Fruit fly (Drosophila melanogaster) whole organism, embryonic: ENCODE results near the gene InR.

Experiments used
- Ada2b ChIP-seq: fragments of 200-800 bp; sonication (Bioruptor generic); IDR thresholded peaks from 2 replicates; pipeline ENCODE4 v1.3.6; 2022; ENCODE audit warnings: missing biosample characterization, missing genetic modification characterization
- BtbVII ChIP-seq: fragments of 200-800 bp; sonication (Bioruptor generic); optimal IDR thresholded peaks from 3 replicates; lab custom pipeline; 2017; ENCODE audit warnings: missing biosample characterization, mild to moderate bottlenecking, missing genetic modification characterization
- C15 ChIP-seq: fragments of 200-800 bp; sonication (Bioruptor generic); IDR thresholded peaks from 3 replicates; pipeline ENCODE4 v1.3.6; 2022; ENCODE audit warnings: missing biosample characterization, missing genetic modification characterization
- CG10209 ChIP-seq: fragments of 200-800 bp; sonication (Bioruptor generic); optimal IDR thresholded peaks from 3 replicates; lab custom pipeline; 2017; ENCODE audit warnings: missing biosample characterization, mild to moderate bottlenecking, missing genetic modification characterization, missing genetic modification reagents
- CG10267 ChIP-seq: fragments of 200-800 bp; sonication (Bioruptor generic); optimal IDR thresholded peaks from 2 replicates; lab custom pipeline; 2018; ENCODE audit warnings: missing biosample characterization, mild to moderate bottlenecking, missing genetic modification characterization, moderate library complexity
- CG10543 ChIP-seq: fragments of 200-800 bp; sonication (Bioruptor generic); optimal IDR thresholded peaks from 3 replicates; lab custom pipeline; 2017; ENCODE audit warnings: missing biosample characterization, mild to moderate bottlenecking, missing genetic modification characterization, moderate library complexity
- CG11085 ChIP-seq: fragments of 200-800 bp; sonication (Bioruptor generic); IDR thresholded peaks from 2 replicates; pipeline ENCODE4 v1.3.6; 2022; ENCODE audit warnings: missing biosample characterization, missing genetic modification characterization
- CG14965 ChIP-seq: fragments of 200-800 bp; sonication (Bioruptor generic); optimal IDR thresholded peaks from 2 replicates; lab custom pipeline; 2016; ENCODE audit warnings: missing biosample characterization, missing genetic modification characterization, borderline replicate concordance
- CG16815 ChIP-seq: fragments of 200-800 bp; sonication (Bioruptor generic); optimal IDR thresholded peaks from 3 replicates; lab custom pipeline; 2017; ENCODE audit warnings: missing biosample characterization, mild to moderate bottlenecking, missing genetic modification characterization
- CG17361 ChIP-seq: fragments of 200-800 bp; sonication (Bioruptor generic); IDR thresholded peaks from 3 replicates; pipeline ENCODE4 v1.3.6; 2022; ENCODE audit warnings: missing biosample characterization, missing genetic modification characterization
- CG2889 ChIP-seq: fragments of 200-800 bp; sonication (Bioruptor generic); IDR thresholded peaks from 3 replicates; pipeline ENCODE4 v1.3.6; 2022; ENCODE audit warnings: missing biosample characterization, missing genetic modification characterization
- CG3065 ChIP-seq: fragments of 200-800 bp; sonication (Bioruptor generic); optimal IDR thresholded peaks from 2 replicates; lab custom pipeline; 2016; ENCODE audit warnings: missing biosample characterization, missing genetic modification characterization
- CG31365 ChIP-seq: fragments of 200-800 bp; sonication (Bioruptor generic); optimal IDR thresholded peaks from 2 replicates; lab custom pipeline; 2018; ENCODE audit warnings: missing biosample characterization, mild to moderate bottlenecking, missing genetic modification characterization
- CG32772 ChIP-seq: fragments of 200-800 bp; sonication (Bioruptor generic); IDR thresholded peaks from 2 replicates; pipeline ENCODE4 v1.3.6; 2022; ENCODE audit warnings: missing biosample characterization, missing genetic modification characterization
- CG34376 ChIP-seq: fragments of 200-800 bp; sonication (Bioruptor generic); optimal IDR thresholded peaks from 2 replicates; lab custom pipeline; 2018; ENCODE audit warnings: missing biosample characterization, mild to moderate bottlenecking, missing genetic modification characterization
- CG6272 ChIP-seq: fragments of 200-800 bp; sonication (Bioruptor generic); IDR thresholded peaks from 2 replicates; pipeline ENCODE4 v1.3.6; 2022; ENCODE audit warnings: missing biosample characterization, missing genetic modification characterization
- CG6813 ChIP-seq: fragments of 200-800 bp; sonication (Bioruptor generic); optimal IDR thresholded peaks from 2 replicates; lab custom pipeline; 2017; ENCODE audit warnings: missing biosample characterization, missing genetic modification characterization, mild to moderate bottlenecking, moderate library complexity, missing genetic modification reagents
- CG7556 ChIP-seq: fragments of 200-800 bp; sonication (Bioruptor generic); optimal IDR thresholded peaks from 2 replicates; lab custom pipeline; 2017; ENCODE audit warnings: missing biosample characterization, mild to moderate bottlenecking, missing genetic modification characterization
- CG8388 ChIP-seq: fragments of 200-800 bp; sonication (Bioruptor generic); optimal IDR thresholded peaks from 2 replicates; lab custom pipeline; 2019; ENCODE audit warnings: missing biosample characterization, mild to moderate bottlenecking, missing genetic modification characterization, moderate library complexity
- Dfd ChIP-seq, 2 experiments: fragments of >200 bp; optimal IDR thresholded peaks; 2 replicates each; lab custom pipeline; 2017; ENCODE audit warnings: missing biosample characterization in 2 of 2, missing genetic modification characterization in 2 of 2
- Ets65A ChIP-seq: fragments of 200-800 bp; sonication (Bioruptor generic); peaks from one replicate; lab custom pipeline; 2016; ENCODE audit warnings: missing biosample characterization, missing genetic modification characterization
- HmgD ChIP-seq: fragments of 200-800 bp; sonication (Bioruptor generic); optimal IDR thresholded peaks from 3 replicates; lab custom pipeline; 2016; ENCODE audit warnings: missing biosample characterization, missing genetic modification characterization
- Hmx ChIP-seq: fragments of 200-800 bp; sonication (Bioruptor generic); optimal IDR thresholded peaks from 2 replicates; lab custom pipeline; 2016; ENCODE audit warnings: missing biosample characterization, missing genetic modification characterization
- MBD-R2 ChIP-seq: fragments of 200-800 bp; sonication (Bioruptor generic); IDR thresholded peaks from 2 replicates; pipeline ENCODE4 v1.3.6; 2022; ENCODE audit warnings: missing biosample characterization, missing genetic modification characterization
- Max ChIP-seq: fragments of 200-800 bp; sonication (Bioruptor generic); optimal IDR thresholded peaks from 2 replicates; lab custom pipeline; 2016; ENCODE audit warnings: missing biosample characterization, mild to moderate bottlenecking, missing genetic modification characterization
- Med ChIP-seq: fragments of 200-800 bp; sonication (Bioruptor generic); peaks from one replicate; lab custom pipeline; 2016; ENCODE audit warnings: missing biosample characterization, missing genetic modification characterization, mild to moderate bottlenecking, inconsistent platforms, moderate library complexity
- Oli ChIP-seq: fragments of 200-800 bp; sonication (Bioruptor generic); optimal IDR thresholded peaks from 2 replicates; lab custom pipeline; 2018; ENCODE audit warnings: missing biosample characterization, mild to moderate bottlenecking, missing genetic modification characterization, moderate library complexity
- Ptx1 ChIP-seq: fragments of 200-800 bp; sonication (Bioruptor generic); IDR thresholded peaks from 2 replicates; pipeline ENCODE4 v1.3.6; 2022; ENCODE audit warnings: missing biosample characterization, missing genetic modification characterization
- Xrp1 ChIP-seq: fragments of 200-800 bp; sonication (Bioruptor generic); IDR thresholded peaks from 2 replicates; pipeline ENCODE4 v1.3.6; 2022; ENCODE audit warnings: missing biosample characterization, missing genetic modification characterization
- bsh ChIP-seq, 2 experiments: fragments of 200-800 bp; sonication (Bioruptor generic); optimal IDR thresholded peaks; 2 replicates each; lab custom pipeline; 2017 to 2018; ENCODE audit warnings: mild to moderate bottlenecking in 2 of 2, missing biosample characterization in 2 of 2, missing genetic modification characterization in 2 of 2, moderate library complexity in 1 of 2
- cas ChIP-seq: fragments of 200-800 bp; sonication (Bioruptor generic); IDR thresholded peaks from 2 replicates; pipeline ENCODE4 v1.3.6; 2022; ENCODE audit warnings: missing biosample characterization, missing genetic modification characterization
- chif ChIP-seq, 2 experiments: fragments of 200-800 bp; sonication (Bioruptor generic); optimal IDR thresholded peaks; 3 replicates each; lab custom pipeline; 2016; ENCODE audit warnings: missing biosample characterization in 2 of 2, missing genetic modification characterization in 2 of 2
- danr ChIP-seq: fragments of 200-800 bp; sonication (Bioruptor generic); IDR thresholded peaks from 2 replicates; pipeline ENCODE4 v1.3.6; 2022; ENCODE audit warnings: missing biosample characterization, missing genetic modification characterization
- dati ChIP-seq: fragments of 200-800 bp; sonication (Bioruptor generic); IDR thresholded peaks from 2 replicates; pipeline ENCODE4 v1.3.6; 2022; ENCODE audit warnings: missing biosample characterization, missing genetic modification characterization
- eve ChIP-seq, 2 experiments: fragments of >200 bp; optimal IDR thresholded peaks; 2 replicates each; lab custom pipeline; 2017; ENCODE audit warnings: missing biosample characterization in 2 of 2, missing genetic modification characterization in 2 of 2
- exex ChIP-seq: fragments of 200-800 bp; sonication (Bioruptor generic); optimal IDR thresholded peaks from 4 replicates; lab custom pipeline; 2018; ENCODE audit warnings: missing biosample characterization, mild to moderate bottlenecking, missing genetic modification characterization, moderate library complexity
- hkb ChIP-seq, 2 experiments: fragments of 200-800 bp in 1 of 2; fragments of >200 bp in 1 of 2; sonication (Bioruptor generic) in 1 of 2; IDR thresholded peaks in 1 of 2; optimal IDR thresholded peaks in 1 of 2; 2 replicates each; pipeline versions ENCODE4 v1.3.6 to Lab custom; 2017 to 2022; ENCODE audit warnings: missing biosample characterization in 1 of 2, missing genetic modification characterization in 1 of 2
- jumu ChIP-seq: fragments of 200-800 bp; sonication (Bioruptor generic); optimal IDR thresholded peaks from 3 replicates; lab custom pipeline; 2016; ENCODE audit warnings: missing biosample characterization, missing genetic modification characterization
- kah ChIP-seq: fragments of 200-800 bp; sonication (Bioruptor generic); optimal IDR thresholded peaks from 2 replicates; lab custom pipeline; 2018; ENCODE audit warnings: missing biosample characterization, mild to moderate bottlenecking, missing genetic modification characterization
- nau ChIP-seq: fragments of 200-800 bp; sonication (Bioruptor generic); optimal IDR thresholded peaks from 3 replicates; lab custom pipeline; 2017; ENCODE audit warnings: missing biosample characterization, mild to moderate bottlenecking, missing genetic modification characterization, missing genetic modification reagents
- org-1 ChIP-seq: fragments of 200-800 bp; sonication (Bioruptor generic); optimal IDR thresholded peaks from 2 replicates; lab custom pipeline; 2017; ENCODE audit warnings: missing biosample characterization, missing genetic modification characterization
- prd ChIP-seq, 3 experiments: fragments of >200 bp in 2 of 3; fragments of 200-800 bp in 1 of 3; sonication (Bioruptor generic) in 1 of 3; optimal IDR thresholded peaks in 2 of 3; IDR thresholded peaks in 1 of 3; 2 replicates in 2 of 3; 3 replicates in 1 of 3; pipeline versions ENCODE4 v1.3.6 to Lab custom; 2017 to 2022; ENCODE audit warnings: missing biosample characterization in 1 of 3, missing genetic modification characterization in 1 of 3
- run ChIP-seq: fragments of 200-800 bp; sonication (Bioruptor generic); optimal IDR thresholded peaks from 3 replicates; lab custom pipeline; 2018; ENCODE audit warnings: missing biosample characterization, mild to moderate bottlenecking, missing genetic modification characterization
- schlank ChIP-seq: fragments of 200-800 bp; sonication (Bioruptor generic); optimal IDR thresholded peaks from 2 replicates; lab custom pipeline; 2018; ENCODE audit warnings: missing biosample characterization, mild to moderate bottlenecking, missing genetic modification characterization
- scrt ChIP-seq: fragments of 200-800 bp; sonication (Bioruptor generic); optimal IDR thresholded peaks from 2 replicates; lab custom pipeline; 2018; ENCODE audit warnings: missing biosample characterization, mild to moderate bottlenecking, missing genetic modification characterization, moderate library complexity
- sd ChIP-seq: fragments of 200-800 bp; sonication (Bioruptor generic); optimal IDR thresholded peaks from 3 replicates; lab custom pipeline; 2018; ENCODE audit warnings: missing biosample characterization, mild to moderate bottlenecking, missing genetic modification characterization, moderate library complexity
- sens-2 ChIP-seq: fragments of 200-800 bp; sonication (Bioruptor generic); IDR thresholded peaks from 2 replicates; pipeline ENCODE4 v1.3.6; 2022; ENCODE audit warnings: missing biosample characterization, missing genetic modification characterization
- slbo ChIP-seq: fragments of 200-800 bp; sonication (Bioruptor generic); IDR thresholded peaks from 2 replicates; pipeline ENCODE4 v1.3.6; 2022; ENCODE audit warnings: missing biosample characterization, missing genetic modification characterization
- tap ChIP-seq: fragments of 200-800 bp; optimal IDR thresholded peaks from 3 replicates; lab custom pipeline; 2019; ENCODE audit warnings: missing biosample characterization, mild to moderate bottlenecking, missing genetic modification characterization, moderate library complexity

The InR gene

DNA sequence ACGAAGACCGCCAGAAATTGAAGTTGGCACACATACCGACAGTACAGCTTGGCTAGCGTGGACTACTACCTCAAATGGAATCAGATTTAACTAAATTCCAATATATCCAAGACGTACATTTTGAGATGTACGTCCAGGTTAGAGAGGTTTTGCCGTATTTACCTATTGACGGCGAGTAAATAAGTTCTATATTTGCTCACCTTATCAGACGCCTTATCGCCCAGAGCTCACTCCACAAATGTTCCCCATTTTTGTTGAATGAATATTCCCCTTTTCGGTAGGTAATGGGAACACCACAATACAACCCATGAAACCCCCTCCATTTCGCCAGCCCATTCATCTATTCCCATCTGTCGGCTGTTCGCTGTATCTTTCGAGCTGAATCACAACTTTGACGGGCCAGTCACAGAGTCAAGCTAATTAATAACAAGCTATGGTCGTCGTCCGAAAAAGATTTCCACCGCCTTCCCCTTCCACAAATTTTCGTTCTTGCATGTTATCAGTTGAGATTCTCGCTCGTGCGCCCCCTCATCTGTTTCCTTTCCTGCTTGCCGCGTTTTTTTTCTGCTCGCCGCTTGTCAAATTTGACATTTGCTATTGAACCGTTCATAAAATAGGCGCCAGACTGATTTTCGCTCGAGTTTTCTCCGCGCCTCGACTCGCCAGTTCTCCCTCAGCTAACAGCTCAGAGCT, 28.3 kb downstream of the InR start (continued):
- TF ChIP-seq prd (optimal IDR thresholded peaks at IDR 0.05; lab: Kevin White, UChicago): no peak
- peak; percentile 91 for TF ChIP-seq prd (GFP tag; IDR thresholded peaks at IDR 0.05; lab: Robert Waterston, UW)
- peak; percentile 95 for TF ChIP-seq nau (GFP tag; lab: Kevin White, UChicago)
- TF ChIP-seq CG10543 (GFP tag; lab: Kevin White, UChicago): peak; percentile 97
- TF ChIP-seq HmgD (GFP tag; lab: Kevin White, UChicago): peak; percentile 94
- TF ChIP-seq CG11085: peak; percentile 79
- peak; percentile 65; the same call in 2 of the 3 replicates for TF ChIP-seq CG2889 (GFP tag; lab: Robert Waterston, UW)
- TF ChIP-seq hkb (optimal IDR thresholded peaks at IDR 0.05; lab: Kevin White, UChicago): no peak
- TF ChIP-seq hkb (GFP tag; IDR thresholded peaks at IDR 0.05; lab: Robert Waterston, UW): peak; percentile 94
- peak; percentile 65 for TF ChIP-seq kah (GFP tag; lab: Kevin White, UChicago)
- peak; percentile 82 for TF ChIP-seq CG16815
- peak; percentile 94 for TF ChIP-seq CG3065
- TF ChIP-seq CG6813 (GFP tag; lab: Kevin White, UChicago): peak; percentile 97
- TF ChIP-seq CG34376 (GFP tag; lab: Kevin White, UChicago): peak; percentile 80
- TF ChIP-seq CG6272 (GFP tag; lab: Robert Waterston, UW): 0 out of 2 replicates have a peak, but pooled peaks have one; percentile 8
- peak; percentile 98 for TF ChIP-seq CG10209 (GFP tag; lab: Kevin White, UChicago)
- peak; percentile 75 for TF ChIP-seq run (tag; lab: Kevin White, UChicago)
- TF ChIP-seq schlank (tag; lab: Kevin White, UChicago): peak; percentile 93
- peak; percentile 79; the same call in 1 of the 2 replicates for TF ChIP-seq MBD-R2 (GFP tag; lab: Robert Waterston, UW)
- TF ChIP-seq scrt (GFP tag; lab: Kevin White, UChicago): peak; percentile 81
- peak; percentile 98 for TF ChIP-seq Med (GFP tag; lab: Kevin White, UChicago)
- TF ChIP-seq CG17361 (GFP tag; lab: Robert Waterston, UW): peak; percentile 90
- TF ChIP-seq CG31365 (tag; lab: Kevin White, UChicago): peak; percentile 85
- peak; percentile 76 for TF ChIP-seq tap (tag; lab: Kevin White, UChicago)
- peak; percentile 90 for TF ChIP-seq CG14965 (GFP tag; lab: Kevin White, UChicago)
- peak; percentile 96 for TF ChIP-seq org-1 (GFP tag; lab: Kevin White, UChicago)
- peak; percentile 77 for TF ChIP-seq cas (GFP tag; lab: Robert Waterston, UW)
- peak; percentile 81 for TF ChIP-seq Ptx1
- TF ChIP-seq chif (GFP tag; optimal IDR thresholded peaks at IDR 0.05; lab: Kevin White, UChicago): peak; percentile 95 to 96
- peak; percentile 64 for TF ChIP-seq exex (tag; lab: Kevin White, UChicago)
- peak; percentile 82 for TF ChIP-seq dati (GFP tag; lab: Robert Waterston, UW)
- TF ChIP-seq Ets65A (GFP tag; lab: Kevin White, UChicago): peak; percentile 96
- TF ChIP-seq Max (GFP tag; lab: Kevin White, UChicago): peak; percentile 97
- peak; percentile 89 for TF ChIP-seq danr (GFP tag; lab: Robert Waterston, UW)
- peak; percentile 56 for TF ChIP-seq Hmx
- TF ChIP-seq slbo (GFP tag; lab: Robert Waterston, UW): peak; percentile 83
- peak; percentile 91 for TF ChIP-seq jumu
- peak; percentile 88 for TF ChIP-seq CG32772
- TF ChIP-seq Ada2b: peak; percentile 77; the same call in 1 of the 2 replicates
- TF ChIP-seq CG7556: peak; percentile 89

DNA sequence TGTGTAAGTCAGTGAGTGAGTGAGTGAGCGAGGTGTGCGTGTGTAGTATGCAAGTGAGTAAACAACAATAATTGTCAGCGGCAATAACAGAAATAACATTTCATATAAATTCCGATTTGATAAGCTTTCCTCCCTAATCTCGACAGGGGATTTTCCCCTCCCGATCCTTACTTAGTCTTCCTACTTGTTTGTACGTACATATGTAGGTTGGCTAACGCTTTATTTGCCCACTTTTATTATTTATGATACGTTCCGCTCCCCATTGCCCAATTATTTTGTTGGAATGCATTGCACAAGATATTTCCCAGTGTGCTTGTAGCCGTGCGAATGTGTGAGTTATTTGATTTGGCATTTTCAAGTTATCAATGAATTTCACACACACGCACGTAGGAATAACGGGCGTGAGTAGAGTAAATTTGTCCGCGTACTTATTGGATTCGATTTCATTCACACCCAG, 28.9 kb downstream of the InR start:
- TF ChIP-seq CG10267: no peak
- TF ChIP-seq eve (GFP tag; optimal IDR thresholded peaks at IDR 0.05; lab: Kevin White, UChicago): no peak
- no peak for TF ChIP-seq BtbVII (GFP tag; lab: Kevin White, UChicago)
- no peak for TF ChIP-seq nau (GFP tag; lab: Kevin White, UChicago)
- TF ChIP-seq Dfd (GFP tag; optimal IDR thresholded peaks at IDR 0.05; lab: Kevin White, UChicago): no peak
- no peak for TF ChIP-seq CG8388 (GFP tag; lab: Kevin White, UChicago)
- TF ChIP-seq Oli (tag; lab: Kevin White, UChicago): no peak
- TF ChIP-seq sens-2 (GFP tag; lab: Robert Waterston, UW): peak; percentile 73
- TF ChIP-seq sd (tag; lab: Kevin White, UChicago): peak; percentile 96
- TF ChIP-seq bsh (GFP tag; optimal IDR thresholded peaks at IDR 0.05; lab: Kevin White, UChicago): peak in 1 of 2 experiments; percentile 11
- no peak for TF ChIP-seq C15 (GFP tag; lab: Robert Waterston, UW)
- TF ChIP-seq Xrp1 (GFP tag; lab: Robert Waterston, UW): 0 out of 2 replicates have a peak, but pooled peaks have one; percentile 23
